Worm (Caenorhabditis elegans) whole organism, L4 larva: ENCODE measurements around the gene Y40B10A.11.

Experiments
- D1046.2 ChIP-seq: fragments of 200-800 bp; sonication (Bioruptor generic); IDR thresholded peaks from 2 replicates; pipeline ENCODE4 v1.3.6; 2022; ENCODE audit warnings: missing genetic modification characterization, missing compliant biosample characterization
- F37D6.2 ChIP-seq: sonication (generic microtip); optimal IDR thresholded peaks from 2 replicates; lab custom pipeline; 2016; ENCODE audit warnings: mild to moderate bottlenecking, missing genetic modification characterization, missing compliant biosample characterization
- R02D3.7 ChIP-seq: fragments of 150-350 bp; sonication (generic microtip); optimal IDR thresholded peaks from 3 replicates; lab custom pipeline; 2014; ENCODE audit warnings: missing biosample characterization, missing genetic modification characterization
- Y105C5A.15 ChIP-seq: fragments of 200-800 bp; sonication (Bioruptor generic); IDR thresholded peaks from 2 replicates; pipeline ENCODE4 v1.3.6; 2022; ENCODE audit warnings: missing genetic modification characterization, missing compliant biosample characterization
- aha-1 ChIP-seq: fragments of 150-350 bp; peaks from one replicate; lab custom pipeline; 2014; ENCODE audit warnings: missing biosample characterization, missing genetic modification characterization
- ceh-20 ChIP-seq: fragments of 200-800 bp; sonication (Bioruptor generic); IDR thresholded peaks from 2 replicates; pipeline ENCODE4 v1.3.6; 2022; ENCODE audit warnings: missing genetic modification reagents, missing genetic modification characterization, missing compliant biosample characterization
- ceh-28 ChIP-seq: fragments of 150-350 bp; optimal IDR thresholded peaks from 2 replicates; lab custom pipeline; 2014; ENCODE audit warnings: missing biosample characterization, missing genetic modification reagents, missing genetic modification characterization
- ceh-44 ChIP-seq: fragments of 200-800 bp; sonication (Bioruptor generic); IDR thresholded peaks from 2 replicates; pipeline ENCODE4 v1.3.6; 2022; ENCODE audit warnings: missing genetic modification reagents, missing genetic modification characterization, missing compliant biosample characterization
- ceh-82 ChIP-seq: sonication (generic microtip); optimal IDR thresholded peaks from 2 replicates; lab custom pipeline; 2017; ENCODE audit warnings: missing biosample characterization, missing genetic modification characterization
- cey-2 ChIP-seq: sonication (generic microtip); optimal IDR thresholded peaks from 3 replicates; lab custom pipeline; 2017; ENCODE audit warnings: missing genetic modification characterization, mild to moderate bottlenecking, missing compliant biosample characterization, antibody characterized with exemption, borderline replicate concordance; ENCODE audit not compliant: insufficient read depth
- dmd-6 ChIP-seq: fragments of 200-800 bp; sonication (Bioruptor generic); IDR thresholded peaks from 2 replicates; pipeline ENCODE4 v1.3.6; 2022; ENCODE audit warnings: missing genetic modification reagents, missing genetic modification characterization, missing compliant biosample characterization
- dve-1 ChIP-seq: sonication (generic microtip); optimal IDR thresholded peaks from 2 replicates; lab custom pipeline; 2017; ENCODE audit warnings: antibody characterized with exemption, mild to moderate bottlenecking, missing genetic modification characterization, missing compliant biosample characterization; ENCODE audit not compliant: insufficient read depth
- gei-8 ChIP-seq: fragments of 200-800 bp; sonication (Bioruptor generic); optimal IDR thresholded peaks from 2 replicates; lab custom pipeline; 2018; ENCODE audit warnings: mild to moderate bottlenecking, missing genetic modification characterization, missing compliant biosample characterization
- hif-1 ChIP-seq, 2 experiments: sonication (generic microtip); optimal IDR thresholded peaks; 2 replicates each; lab custom pipeline; 2016 to 2017; ENCODE audit warnings: missing compliant biosample characterization in 2 of 2, missing genetic modification characterization in 2 of 2, missing genetic modification reagents in 2 of 2, missing genotype in 2 of 2, mild to moderate bottlenecking in 1 of 2
- hmg-1.1 ChIP-seq: fragments of 200-800 bp; sonication (Bioruptor generic); IDR thresholded peaks from 2 replicates; pipeline ENCODE4 v1.3.6; 2022; ENCODE audit warnings: missing genetic modification reagents, missing genetic modification characterization, missing compliant biosample characterization
- lin-39 ChIP-seq: fragments of 150-350 bp; optimal IDR thresholded peaks from 2 replicates; lab custom pipeline; 2014; ENCODE audit warnings: missing biosample characterization, missing genetic modification reagents, missing genetic modification characterization
- lsy-2 ChIP-seq, 2 experiments: fragments of 150-350 bp in 1 of 2; sonication (generic microtip) in 1 of 2; optimal IDR thresholded peaks; 2 replicates each; lab custom pipeline; 2014 to 2017; ENCODE audit warnings: missing biosample characterization in 2 of 2, missing genetic modification characterization in 2 of 2
- mdl-1 ChIP-seq, 2 experiments: fragments of 150-350 bp in 1 of 2; sonication (generic microtip) in 1 of 2; optimal IDR thresholded peaks; 2 replicates each; lab custom pipeline; 2014 to 2017; ENCODE audit warnings: missing biosample characterization in 2 of 2, missing genetic modification characterization in 2 of 2
- mdt-29 ChIP-seq: fragments of 200-800 bp; sonication (Bioruptor generic); IDR thresholded peaks from 2 replicates; pipeline ENCODE4 v1.3.6; 2022; ENCODE audit warnings: missing genetic modification reagents, missing genetic modification characterization, missing compliant biosample characterization
- mxl-2 ChIP-seq: fragments of 200-800 bp; sonication (Bioruptor generic); conservative IDR thresholded peaks from 2 replicates; pipeline ENCODE4 v1.3.6; 2022; ENCODE audit warnings: missing genetic modification reagents, missing genetic modification characterization, missing compliant biosample characterization
- nhr-10 ChIP-seq: fragments of 150-350 bp; optimal IDR thresholded peaks from 2 replicates; lab custom pipeline; 2014; ENCODE audit warnings: missing biosample characterization, missing genetic modification characterization
- nhr-102 ChIP-seq: sonication (generic microtip); optimal IDR thresholded peaks from 2 replicates; lab custom pipeline; 2016; ENCODE audit warnings: mild to moderate bottlenecking, missing genetic modification characterization, moderate library complexity, missing compliant biosample characterization
- nhr-25 ChIP-seq: sonication (generic microtip); optimal IDR thresholded peaks from 2 replicates; lab custom pipeline; 2017; ENCODE audit warnings: missing genetic modification characterization, mild to moderate bottlenecking, missing compliant biosample characterization, antibody characterized with exemption, moderate library complexity, borderline replicate concordance; ENCODE audit not compliant: insufficient read depth
- nhr-28 ChIP-seq: fragments of 150-350 bp; optimal IDR thresholded peaks from 2 replicates; lab custom pipeline; 2014; ENCODE audit warnings: missing biosample characterization, missing genetic modification characterization
- nhr-6 ChIP-seq: fragments of 150-350 bp; optimal IDR thresholded peaks from 2 replicates; lab custom pipeline; 2014; ENCODE audit warnings: missing biosample characterization, missing genetic modification characterization
- nhr-76 ChIP-seq: fragments of 150-350 bp; optimal IDR thresholded peaks from 2 replicates; lab custom pipeline; 2014; ENCODE audit warnings: missing biosample characterization, missing genetic modification characterization
- nhr-77 ChIP-seq: fragments of 150-350 bp; optimal IDR thresholded peaks from 2 replicates; lab custom pipeline; 2014; ENCODE audit warnings: missing biosample characterization, missing genetic modification characterization
- pha-4 ChIP-seq, 2 experiments: fragments of 150-350 bp in 1 of 2; fragments of 200-800 bp in 1 of 2; sonication (Bioruptor generic) in 1 of 2; IDR thresholded peaks in 1 of 2; optimal IDR thresholded peaks in 1 of 2; 2 replicates each; pipeline versions ENCODE4 v1.3.6 to Lab custom; 2014 to 2022; ENCODE audit warnings: missing genetic modification characterization in 2 of 2, missing genetic modification reagents in 2 of 2, missing biosample characterization in 1 of 2, missing compliant biosample characterization in 1 of 2
- php-3 ChIP-seq: fragments of 200-800 bp; sonication (Bioruptor generic); IDR thresholded peaks from 2 replicates; pipeline ENCODE4 v1.3.6; 2022; ENCODE audit warnings: missing genetic modification reagents, missing genetic modification characterization, missing compliant biosample characterization
- rbr-2 ChIP-seq: sonication (generic microtip); optimal IDR thresholded peaks from 2 replicates; lab custom pipeline; 2016; ENCODE audit warnings: missing genotype, missing genetic modification characterization, missing compliant biosample characterization
- saeg-2 ChIP-seq: fragments of 200-800 bp; sonication (Bioruptor generic); IDR thresholded peaks from 2 replicates; pipeline ENCODE4 v1.3.6; 2022; ENCODE audit warnings: missing genetic modification reagents, missing genetic modification characterization, missing compliant biosample characterization
- sdz-12 ChIP-seq: fragments of 200-800 bp; sonication (Bioruptor generic); optimal IDR thresholded peaks from 2 replicates; lab custom pipeline; 2018; ENCODE audit warnings: mild to moderate bottlenecking, missing genetic modification characterization, missing compliant biosample characterization
- set-16 ChIP-seq: fragments of 200-800 bp; sonication (Bioruptor generic); IDR thresholded peaks from 2 replicates; pipeline ENCODE4 v1.3.6; 2022; ENCODE audit warnings: missing genetic modification reagents, missing genetic modification characterization, missing compliant biosample characterization
- skn-1 ChIP-seq: fragments of 150-350 bp; optimal IDR thresholded peaks from 2 replicates; lab custom pipeline; 2014; ENCODE audit warnings: missing biosample characterization, missing genetic modification characterization
- snpc-4 ChIP-seq: fragments of 150-350 bp; optimal IDR thresholded peaks from 2 replicates; lab custom pipeline; 2014; ENCODE audit warnings: missing biosample characterization, missing genetic modification characterization
- spr-3 ChIP-seq: fragments of 200-800 bp; sonication (Bioruptor generic); optimal IDR thresholded peaks from 2 replicates; lab custom pipeline; 2018; ENCODE audit warnings: mild to moderate bottlenecking, missing genetic modification characterization, missing compliant biosample characterization
- tag-97 ChIP-seq: fragments of 200-800 bp; sonication (Bioruptor generic); IDR thresholded peaks from 2 replicates; pipeline ENCODE4 v1.3.6; 2022; ENCODE audit warnings: missing genetic modification characterization, missing compliant biosample characterization
- unc-62 ChIP-seq, 3 experiments: fragments of 150-350 bp in 1 of 3; sonication (generic microtip); optimal IDR thresholded peaks in 2 of 3; peaks in 1 of 3; 1 replicate in 1 of 3; 2 replicates in 2 of 3; lab custom pipeline; 2014 to 2017; ENCODE audit warnings: missing biosample characterization in 3 of 3, missing genetic modification characterization in 3 of 3, missing genetic modification reagents in 3 of 3, missing genotype in 1 of 3
- vab-7 ChIP-seq: fragments of 200-800 bp; sonication (Bioruptor generic); IDR thresholded peaks from 2 replicates; pipeline ENCODE4 v1.3.6; 2022; ENCODE audit warnings: missing genetic modification reagents, missing genetic modification characterization, missing compliant biosample characterization
- zag-1 ChIP-seq: fragments of 150-350 bp; optimal IDR thresholded peaks from 2 replicates; lab custom pipeline; 2014; ENCODE audit warnings: missing biosample characterization, missing genetic modification characterization
- zfp-3 ChIP-seq: fragments of 200-800 bp; sonication (Bioruptor generic); conservative IDR thresholded peaks from 2 replicates; pipeline ENCODE4 v1.3.6; 2022; ENCODE audit warnings: missing genetic modification reagents, missing genetic modification characterization, missing compliant biosample characterization

Gene Y40B10A.11

DNA sequence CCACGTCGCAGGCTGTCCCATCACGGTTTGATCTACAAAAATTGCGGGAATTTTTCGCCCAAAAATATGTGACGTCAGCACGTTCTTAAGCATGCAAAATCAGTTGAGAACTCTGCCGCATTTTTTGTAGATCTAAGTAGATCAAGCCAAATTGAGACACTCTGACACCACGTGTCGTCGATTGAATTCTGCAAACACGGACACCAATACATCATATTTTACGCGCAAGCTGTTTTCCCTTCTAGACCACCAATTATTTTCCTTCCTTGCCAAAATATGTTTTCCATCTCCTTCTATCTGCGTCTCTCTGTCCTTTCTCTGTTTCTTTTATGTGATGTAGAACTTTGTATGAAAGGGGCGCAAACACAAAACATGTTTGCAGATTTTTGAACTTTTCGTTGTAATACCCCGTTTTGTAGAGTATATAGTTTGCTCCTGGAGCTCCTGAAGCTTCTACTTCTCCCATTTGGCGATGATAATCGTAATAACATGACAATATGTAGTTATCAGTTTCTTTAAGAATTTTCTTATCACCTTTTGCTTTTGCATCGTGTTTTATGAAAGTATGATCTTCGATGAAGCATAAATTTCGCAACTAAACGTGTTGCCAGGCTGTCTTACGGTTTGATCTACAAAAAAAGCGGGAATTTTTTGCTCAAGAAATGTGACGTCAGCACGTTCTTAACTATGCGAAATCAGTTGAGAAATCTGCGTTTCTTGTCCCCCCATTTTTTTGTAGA, 4.5 kb upstream of the Y40B10A.11 start (continued):
- TF ChIP-seq mxl-2 (GFP tag; lab: Robert Waterston, UW) (no peak), dve-1 (tag; lab: Kevin White, UChicago) (peak; percentile 18), nhr-10 (no peak)
- TF ChIP-seq, all 104 proteins: peak for 9

- TF ChIP-seq nhr-25 (tag; lab: Kevin White, UChicago) (no peak), nhr-28 (tag; lab: Kevin White, UChicago) (peak; percentile 72), dve-1 (tag; lab: Kevin White, UChicago) (peak; percentile 7), saeg-2 (no peak), snpc-4 (tag; lab: Kevin White, UChicago) (no peak)
Observed at ce11 chrV:2054254-2054653, 2.8 kb upstream of the Y40B10A.11 start.

ce11 chrV:2053509-2053908, 2.1 kb upstream of the Y40B10A.11 start, which contains the start of gene comt-5:
comt-5 (minus strand) TSS chrV:2053609.
- no peak for TF ChIP-seq zfp-3 (GFP tag; lab: Robert Waterston, UW)
- TF ChIP-seq zag-1, result no peak

- no peak for TF ChIP-seq gei-8 (GFP tag; lab: Kevin White, UChicago)
- no peak for TF ChIP-seq ceh-20 (GFP tag; lab: Robert Waterston, UW)
- TF ChIP-seq F37D6.2, result no peak
- TF ChIP-seq Y105C5A.15 (GFP tag; lab: Robert Waterston, UW), result 0 out of 2 replicates have a peak, but pooled peaks have one; percentile 29
- TF ChIP-seq lsy-2 (tag; optimal IDR thresholded peaks at IDR 0.05; lab: Kevin White, UChicago), result no peak
- no peak for TF ChIP-seq rbr-2 (tag; lab: Kevin White, UChicago)
- TF ChIP-seq nhr-6, result no peak
- no peak for TF ChIP-seq hmg-1.1 (GFP tag; lab: Robert Waterston, UW)
- TF ChIP-seq vab-7 (GFP tag; lab: Robert Waterston, UW), result no peak
- no peak for TF ChIP-seq D1046.2 (GFP tag; lab: Robert Waterston, UW)
- TF ChIP-seq hif-1 (tag; optimal IDR thresholded peaks at IDR 0.05; lab: Kevin White, UChicago), result no peak
- no peak for TF ChIP-seq nhr-76 (tag; lab: Kevin White, UChicago)
- TF ChIP-seq dmd-6 (GFP tag; lab: Robert Waterston, UW), result no peak
- TF ChIP-seq pha-4 (GFP tag; IDR thresholded peaks at IDR 0.05; lab: Robert Waterston, UW), result peak; percentile 62; the same call in 1 of the 2 replicates
- TF ChIP-seq pha-4 (tag; optimal IDR thresholded peaks at IDR 0.05; lab: Kevin White, UChicago), result no peak
- TF ChIP-seq aha-1, result no peak
- TF ChIP-seq mxl-2 (GFP tag; lab: Robert Waterston, UW), result 0 out of 2 replicates have a peak, but pooled peaks have one; percentile 19
- TF ChIP-seq tag-97 (GFP tag; lab: Robert Waterston, UW), result no peak
- no peak for TF ChIP-seq zag-1
- no peak for TF ChIP-seq cey-2 (tag; lab: Kevin White, UChicago)
- TF ChIP-seq R02D3.7 (tag; lab: Kevin White, UChicago), result no peak
- TF ChIP-seq skn-1 (tag; lab: Kevin White, UChicago), result no peak
- peak; percentile 98 for TF ChIP-seq set-16 (GFP tag; lab: Robert Waterston, UW)
Observed at ce11 chrV:2050790-2051189, 617 bp downstream of the Y40B10A.11 start.

ce11 chrV:2050136-2050535, 1.3 kb downstream of the Y40B10A.11 start, which contains the start of gene comt-4:
comt-4 (minus strand) TSS chrV:2050185.
- TF ChIP-seq unc-62 (GFP tag; optimal IDR thresholded peaks at IDR 0.05 in 1 of 2; lab: Kevin White, UChicago), result peak in 1 of 2 experiments; percentile 42
- no peak for TF ChIP-seq unc-62 (tag; optimal IDR thresholded peaks at IDR 0.05; lab: Kevin White, UChicago)
- TF ChIP-seq nhr-102 (tag; lab: Kevin White, UChicago), result no peak
- no peak for TF ChIP-seq ceh-82
- TF ChIP-seq skn-1 (tag; lab: Kevin White, UChicago), result no peak
- no peak for TF ChIP-seq mdt-29 (GFP tag; lab: Robert Waterston, UW)
- TF ChIP-seq sdz-12 (GFP tag; lab: Kevin White, UChicago), result no peak
- TF ChIP-seq hif-1 (tag; optimal IDR thresholded peaks at IDR 0.05; lab: Kevin White, UChicago), result peak in 1 of 2 experiments; percentile 85
- TF ChIP-seq nhr-28 (tag; lab: Kevin White, UChicago), result peak; percentile 75
- TF ChIP-seq mdl-1 (tag; optimal IDR thresholded peaks at IDR 0.05; lab: Kevin White, UChicago), result no peak
- TF ChIP-seq nhr-77 (tag; lab: Kevin White, UChicago), result peak; percentile 10
- TF ChIP-seq ceh-28 (tag; lab: Kevin White, UChicago), result no peak
- TF ChIP-seq php-3 (GFP tag; lab: Robert Waterston, UW), result no peak
- TF ChIP-seq ceh-44 (GFP tag; lab: Robert Waterston, UW), result no peak
- no peak for TF ChIP-seq rbr-2 (tag; lab: Kevin White, UChicago)
- no peak for TF ChIP-seq lin-39 (tag; lab: Kevin White, UChicago)
- TF ChIP-seq spr-3 (GFP tag; lab: Kevin White, UChicago), result no peak
- no peak for TF ChIP-seq gei-8 (GFP tag; lab: Kevin White, UChicago)
